Worm (Caenorhabditis elegans) whole organism, L4 larva: ENCODE data around the gene C03A3.1.

ENCODE experiments used
- F49E8.2 ChIP-seq: sonication (generic microtip); optimal IDR thresholded peaks from 2 replicates; lab custom pipeline; 2016; ENCODE audit warnings: missing compliant biosample characterization, mild to moderate bottlenecking, missing genetic modification characterization, borderline replicate concordance
- cey-2 ChIP-seq: sonication (generic microtip); optimal IDR thresholded peaks from 3 replicates; lab custom pipeline; 2017; ENCODE audit warnings: missing genetic modification characterization, mild to moderate bottlenecking, missing compliant biosample characterization, antibody characterized with exemption, borderline replicate concordance; ENCODE audit not compliant: insufficient read depth
- egl-27 ChIP-seq: sonication (generic microtip); optimal IDR thresholded peaks from 3 replicates; lab custom pipeline; 2017; ENCODE audit warnings: missing biosample characterization, missing genetic modification reagents, missing genetic modification characterization
- fkh-10 ChIP-seq: fragments of 150-350 bp; optimal IDR thresholded peaks from 2 replicates; lab custom pipeline; 2014; ENCODE audit warnings: missing biosample characterization, missing genetic modification reagents, missing genetic modification characterization
- jun-1 ChIP-seq: fragments of 150-350 bp; optimal IDR thresholded peaks from 2 replicates; lab custom pipeline; 2014; ENCODE audit warnings: missing biosample characterization, missing genetic modification reagents, missing genetic modification characterization
- mep-1 ChIP-seq: fragments of 150-350 bp; sonication (generic microtip); optimal IDR thresholded peaks from 3 replicates; lab custom pipeline; 2014; ENCODE audit warnings: missing biosample characterization, missing genetic modification characterization
- nhr-76 ChIP-seq: fragments of 150-350 bp; optimal IDR thresholded peaks from 2 replicates; lab custom pipeline; 2014; ENCODE audit warnings: missing biosample characterization, missing genetic modification characterization

- TF ChIP-seq F49E8.2 (tag; lab: Kevin White, UChicago): no peak
- peak; percentile 83 for TF ChIP-seq mep-1 (tag; lab: Kevin White, UChicago)
- no peak for TF ChIP-seq egl-27 (tag; lab: Kevin White, UChicago)
- TF ChIP-seq jun-1: no peak
- no peak for TF ChIP-seq cey-2 (tag; lab: Kevin White, UChicago)
- TF ChIP-seq fkh-10 (GFP tag; lab: Kevin White, UChicago): peak; percentile 70
- no peak for TF ChIP-seq nhr-76 (tag; lab: Kevin White, UChicago)
Measured at ce11 chrX:11262319-11263074, 5.3 kb downstream of the C03A3.1 start, which contains the start of gene C03A3.2.
